Fruit fly (Drosophila melanogaster): Measurements from ENCODE around the gene aub.

aub gene

DNA sequence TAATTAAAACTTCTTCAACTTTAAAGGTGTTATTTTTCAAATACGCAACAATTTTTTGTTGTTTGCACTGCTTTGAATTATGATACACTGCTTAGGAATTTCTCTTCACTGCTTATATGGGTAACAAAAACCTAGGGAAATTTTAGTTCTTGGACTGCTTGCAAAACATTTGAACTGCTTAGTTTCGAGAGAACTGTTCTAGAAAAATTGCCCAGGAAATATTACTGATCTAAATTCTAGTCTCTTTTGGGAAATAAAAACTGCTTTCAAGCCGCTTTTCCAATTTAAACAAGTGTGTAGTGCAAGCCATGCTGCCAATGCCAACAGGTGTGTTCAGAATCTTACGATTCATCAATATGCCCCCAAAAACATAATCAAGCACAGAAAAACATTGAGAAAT lies 36.8 kb downstream of the aub start (continued):
- TF ChIP-seq CG15011 (GFP tag; optimal IDR thresholded peaks at IDR 0.05) (no peak), CG12659 (GFP tag; optimal IDR thresholded peaks at IDR 0.05) (peak; percentile 42), Atf-2 (GFP tag; optimal IDR thresholded peaks at IDR 0.05) (no peak), Mes4 (GFP tag; optimal IDR thresholded peaks at IDR 0.05) (no peak), lbe (GFP tag; optimal IDR thresholded peaks at IDR 0.05) (no peak), Six4 (GFP tag; optimal IDR thresholded peaks at IDR 0.05) (no peak), tx (GFP tag; optimal IDR thresholded peaks at IDR 0.05) (no peak), nerfin-2 (GFP tag; IDR thresholded peaks at IDR 0.05; ENCODE audit: partially characterized antibody) (no peak), tgo (GFP tag; IDR thresholded peaks at IDR 0.05) (no peak), MESR4 (GFP tag; optimal IDR thresholded peaks at IDR 0.05) (no peak), CG9727 (GFP tag; optimal IDR thresholded peaks at IDR 0.05) (no peak), CG1832 (GFP tag; optimal IDR thresholded peaks at IDR 0.05) (no peak), Antp (GFP tag; optimal IDR thresholded peaks at IDR 0.05) (no peak), CG4854 (GFP tag; optimal IDR thresholded peaks at IDR 0.05) (no peak), z (GFP tag; IDR thresholded peaks at IDR 0.05) (no peak), ems (GFP tag; optimal IDR thresholded peaks at IDR 0.05) (no peak), CG10565 (GFP tag; optimal IDR thresholded peaks at IDR 0.05) (no peak), tap (tag; optimal IDR thresholded peaks at IDR 0.05) (no peak), dmrt99B (tag; optimal IDR thresholded peaks at IDR 0.05) (no peak), HmgD (GFP tag; optimal IDR thresholded peaks at IDR 0.05) (peak; percentile 52), Hr3 (GFP tag; optimal IDR thresholded peaks at IDR 0.05) (no peak), Deaf1 (tag; optimal IDR thresholded peaks at IDR 0.05) (no peak), CG42726 (GFP tag; IDR thresholded peaks at IDR 0.05; ENCODE audit: partially characterized antibody) (no peak), bcd (GFP tag; optimal IDR thresholded peaks at IDR 0.05) (no peak), HLH4C (GFP tag; IDR thresholded peaks at IDR 0.05; ENCODE audit: partially characterized antibody) (no peak), CG7271 (tag; optimal IDR thresholded peaks at IDR 0.05) (no peak), CG1602 (GFP tag; optimal IDR thresholded peaks at IDR 0.05) (no peak), CG12236 (GFP tag; optimal IDR thresholded peaks at IDR 0.05) (no peak), CG5953 (GFP tag; IDR thresholded peaks at IDR 0.05) (no peak), MTF-1 (GFP tag; optimal IDR thresholded peaks at IDR 0.05; ENCODE audit: borderline replicate concordance) (no peak), jumu (GFP tag; optimal IDR thresholded peaks at IDR 0.05) (no peak), cad (GFP tag; optimal IDR thresholded peaks at IDR 0.05) (no peak), fd96Cb (tag; optimal IDR thresholded peaks at IDR 0.05) (no peak), CG17802 (tag; optimal IDR thresholded peaks at IDR 0.05) (no peak), CG7556 (GFP tag; optimal IDR thresholded peaks at IDR 0.05) (no peak), crp (GFP tag; optimal IDR thresholded peaks at IDR 0.05) (no peak), Ada2b (GFP tag; IDR thresholded peaks at IDR 0.05) (no peak), CG4424 (GFP tag; optimal IDR thresholded peaks at IDR 0.05) (no peak), BEAF-32 (GFP tag; optimal IDR thresholded peaks at IDR 0.05) (no peak), CG14441 (GFP tag; IDR thresholded peaks at IDR 0.05) (no peak), CG6813 (GFP tag; optimal IDR thresholded peaks at IDR 0.05) (no peak), Doc3 (GFP tag; IDR thresholded peaks at IDR 0.05; ENCODE audit: partially characterized antibody) (no peak), Ravus (GFP tag; IDR thresholded peaks at IDR 0.05) (no peak), Stat92E (GFP tag; optimal IDR thresholded peaks at IDR 0.05) (no peak), row (GFP tag; IDR thresholded peaks at IDR 0.05) (no peak), NFAT (GFP tag; IDR thresholded peaks at IDR 0.05) (no peak), unc-4 (GFP tag; IDR thresholded peaks at IDR 0.05; ENCODE audit: partially characterized antibody) (no peak), chm (GFP tag; IDR thresholded peaks at IDR 0.05) (no peak), crol (GFP tag; IDR thresholded peaks at IDR 0.05) (no peak), amos (GFP tag; IDR thresholded peaks at IDR 0.05; ENCODE audit: partially characterized antibody) (no peak), ftz-f1 (GFP tag; optimal IDR thresholded peaks at IDR 0.05) (no peak)

Measured in whole organism, embryonic.